Fruit fly (Drosophila melanogaster): ENCODE results near the gene BomT3.

BomT3 gene

DNA sequence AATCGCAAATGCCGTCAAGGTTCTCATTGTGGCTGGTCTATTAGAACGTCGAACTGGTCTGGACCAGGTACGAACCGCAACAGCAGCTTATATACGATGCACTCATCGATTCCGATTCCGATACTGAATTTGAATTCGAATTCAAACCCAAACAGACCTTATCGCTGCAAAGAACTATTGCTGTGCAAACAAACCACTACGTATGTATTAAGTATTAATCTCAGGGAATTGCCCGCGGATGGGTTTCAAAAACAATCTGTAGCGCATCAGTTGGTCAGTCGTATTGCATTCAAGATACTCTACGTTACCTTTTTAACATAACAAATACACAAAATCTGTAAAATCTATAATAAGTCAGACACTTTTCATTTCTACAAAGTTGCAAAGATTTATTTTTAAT lies at the start of gene BomT3:
Gene BomT3 (minus strand): TSS at position 101 of the 400 bp plus-strand sequence.
- no peak for TF ChIP-seq CG17801 (GFP tag; optimal IDR thresholded peaks at IDR 0.05; ENCODE audit: partially characterized antibody)

DNA sequence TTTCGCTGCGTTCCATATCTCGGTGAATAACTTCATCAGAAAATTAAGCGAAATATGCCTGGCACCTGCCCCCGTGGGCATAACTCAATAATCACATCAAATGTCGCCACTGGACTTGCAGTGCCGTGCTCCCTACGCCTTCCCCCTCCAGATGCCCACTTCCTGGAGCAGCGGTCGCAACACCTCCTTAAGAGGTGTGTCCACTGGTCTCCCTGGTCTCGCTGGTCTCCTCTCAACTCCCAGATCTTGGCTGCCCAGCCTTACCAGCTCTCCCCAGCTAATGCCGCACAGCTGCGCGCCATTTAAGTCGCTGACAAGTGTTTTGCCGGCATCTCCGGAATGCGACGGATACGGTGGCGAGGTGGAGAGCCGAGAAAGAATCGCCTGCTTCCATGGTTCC lies 49.3 kb upstream of the BomT3 start:
- TF ChIP-seq CG17801 (GFP tag; optimal IDR thresholded peaks at IDR 0.05; ENCODE audit: partially characterized antibody), result no peak

DNA sequence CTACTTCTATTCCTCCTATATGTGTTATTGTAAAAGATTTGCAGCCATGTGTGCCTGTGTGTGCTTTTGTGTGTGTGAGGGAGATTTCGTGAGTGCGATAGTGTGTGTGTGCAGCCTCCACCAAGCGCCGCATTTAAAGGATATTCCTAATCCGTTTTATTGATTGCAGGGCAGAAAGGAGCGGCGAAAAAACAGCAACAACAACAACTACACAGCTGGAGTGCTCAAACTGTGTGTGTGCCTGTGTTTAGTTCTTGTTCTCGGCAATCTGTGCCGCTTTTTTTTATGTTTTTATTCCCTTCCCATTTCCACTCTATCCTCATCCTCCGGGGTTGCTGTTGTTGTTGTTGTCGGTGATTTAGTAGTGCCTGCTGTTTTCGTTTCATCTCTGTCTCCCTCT lies 48.3 kb upstream of the BomT3 start:
- TF ChIP-seq CG17801 (GFP tag; optimal IDR thresholded peaks at IDR 0.05; ENCODE audit: partially characterized antibody), result no peak

DNA sequence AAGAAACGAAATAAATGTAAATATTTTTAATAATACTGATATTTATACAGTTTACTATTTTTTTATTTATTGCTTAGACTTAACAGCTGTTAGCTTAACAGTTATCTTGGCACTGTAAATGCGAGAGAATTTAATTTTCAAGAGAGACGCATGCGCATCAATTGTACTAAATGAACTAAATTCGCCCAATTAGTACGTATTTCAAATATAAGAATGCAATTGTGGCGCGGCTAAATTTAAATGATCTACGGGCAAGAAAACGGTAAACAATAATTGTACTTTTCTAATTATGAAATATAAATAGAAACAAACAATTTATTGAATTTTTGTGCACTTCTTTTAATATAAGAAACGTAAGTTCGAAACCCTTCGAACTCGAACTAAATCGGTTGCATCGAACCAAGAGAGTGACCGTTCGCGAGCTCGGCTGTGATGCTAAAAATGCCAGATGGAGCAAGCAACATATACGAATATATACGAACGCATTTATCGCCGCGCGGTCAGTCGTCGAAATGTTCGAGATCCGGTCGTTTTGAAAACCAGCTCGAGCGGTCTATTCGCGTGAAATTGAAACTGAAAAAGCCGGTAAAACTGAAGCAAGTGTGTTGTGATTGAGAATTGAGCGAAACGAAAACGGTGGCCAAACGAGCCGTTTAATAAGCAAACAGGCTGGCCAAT lies 47.3 kb upstream of the BomT3 start, which contains the start of gene SKIP:
Gene SKIP (plus strand): TSS at position 494 of the 678 bp plus-strand sequence.
- TF ChIP-seq CG17801 (GFP tag; optimal IDR thresholded peaks at IDR 0.05; ENCODE audit: partially characterized antibody), result no peak

DNA sequence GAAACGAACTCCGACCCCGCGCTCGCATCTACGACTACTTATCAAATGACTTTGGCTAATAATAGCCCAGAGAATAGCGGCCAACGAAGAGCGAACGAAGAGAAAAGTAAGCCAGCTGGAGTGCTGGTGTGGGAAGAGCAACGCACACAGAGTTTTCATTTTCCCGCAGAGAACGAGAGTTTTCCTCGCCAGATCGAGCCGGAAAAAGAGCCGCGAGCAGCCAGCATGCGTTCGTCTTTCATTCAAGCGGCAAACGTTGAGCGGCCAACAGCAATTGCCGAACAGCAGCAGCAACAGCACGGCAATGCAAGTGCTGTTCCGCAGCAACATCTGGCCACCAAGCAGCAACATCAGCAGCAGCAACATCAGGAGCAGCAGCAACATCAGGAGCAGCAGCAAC lies 38.7 kb upstream of the BomT3 start:
- no peak for TF ChIP-seq CG17801 (GFP tag; optimal IDR thresholded peaks at IDR 0.05; ENCODE audit: partially characterized antibody)

DNA sequence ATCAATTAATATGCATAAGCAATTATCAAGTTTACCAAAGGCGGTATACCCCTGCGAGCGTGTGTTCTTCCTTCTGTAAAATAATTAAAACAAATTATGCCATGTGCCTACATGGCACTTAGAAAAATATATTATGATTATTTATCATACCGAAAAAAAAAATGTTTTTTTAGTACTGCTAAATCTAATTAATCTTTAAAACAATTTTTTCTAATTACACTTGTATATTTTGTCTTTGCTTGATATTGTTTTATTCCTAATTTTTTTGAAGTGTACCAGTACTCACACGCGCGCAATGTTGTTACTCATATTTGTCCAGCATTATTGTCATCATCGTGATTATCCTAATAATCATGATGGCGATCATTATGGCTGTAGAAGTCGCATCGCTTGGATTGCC lies 37.1 kb upstream of the BomT3 start:
- TF ChIP-seq CG17801 (GFP tag; optimal IDR thresholded peaks at IDR 0.05; ENCODE audit: partially characterized antibody), result no peak

DNA sequence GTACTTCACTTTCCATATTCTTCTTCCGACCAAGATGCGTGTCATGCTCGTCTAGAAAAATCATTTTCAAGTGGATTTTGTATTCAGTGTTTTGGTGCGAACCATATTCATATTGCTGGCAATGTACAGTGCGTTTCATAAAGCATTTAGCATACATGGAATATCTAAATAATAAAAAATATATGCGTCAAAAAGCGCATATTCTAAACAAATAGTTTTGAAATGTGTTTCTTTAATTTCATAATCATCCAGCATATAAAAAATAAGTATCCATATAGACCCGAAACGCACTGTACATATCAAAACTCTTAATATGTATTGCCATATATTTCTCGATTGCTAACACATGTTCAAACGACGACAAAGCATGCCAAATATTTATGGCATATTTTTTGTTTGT lies 35.0 kb upstream of the BomT3 start:
- no peak for TF ChIP-seq CG17801 (GFP tag; optimal IDR thresholded peaks at IDR 0.05; ENCODE audit: partially characterized antibody)

DNA sequence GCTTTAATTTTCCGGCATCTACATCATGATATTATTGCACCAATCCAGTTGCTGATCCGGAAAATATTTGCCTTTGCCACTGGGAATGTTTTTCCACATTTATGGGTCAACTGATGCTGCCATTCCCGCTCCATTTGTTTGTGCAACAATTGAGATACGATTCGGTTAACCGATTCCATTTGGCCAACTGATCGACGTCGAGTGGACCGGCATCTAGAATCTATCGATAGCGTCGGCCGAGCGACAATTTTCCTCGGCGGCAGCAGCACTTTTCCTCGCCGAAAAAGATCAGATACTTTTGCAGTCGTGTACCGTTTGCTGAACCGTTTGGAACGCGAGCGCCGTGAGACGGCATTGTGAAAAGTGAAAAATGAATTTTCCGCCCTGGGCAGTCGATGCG lies 33.6 kb upstream of the BomT3 start, which contains the start of gene CG42390:
Gene CG42390 (plus strand): TSS at position 301 of the 400 bp plus-strand sequence.
- no peak for TF ChIP-seq CG17801 (GFP tag; optimal IDR thresholded peaks at IDR 0.05; ENCODE audit: partially characterized antibody)

DNA sequence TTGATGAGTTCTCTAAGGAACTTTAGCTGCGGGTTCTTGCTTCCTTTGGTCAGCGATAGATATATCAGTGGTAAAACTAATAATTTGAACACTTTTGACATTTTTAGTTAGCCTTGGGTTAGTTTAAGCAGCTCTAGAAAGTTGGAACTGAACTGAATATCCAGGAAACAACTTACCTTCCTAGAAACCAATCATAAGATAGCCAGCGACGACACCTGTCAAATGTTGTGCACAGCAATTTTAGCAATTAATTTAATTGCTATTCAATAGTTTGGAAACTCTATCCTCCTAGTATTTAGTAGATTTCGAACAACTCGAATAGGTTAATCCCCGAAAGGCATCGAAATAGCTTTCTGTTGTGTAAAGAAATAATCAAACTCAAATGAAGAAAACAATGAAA lies 33.2 kb upstream of the BomT3 start, which contains the start of gene Ir94c:
Gene Ir94c (minus strand): TSS at position 101 of the 400 bp plus-strand sequence.
- no peak for TF ChIP-seq CG17801 (GFP tag; optimal IDR thresholded peaks at IDR 0.05; ENCODE audit: partially characterized antibody)

DNA sequence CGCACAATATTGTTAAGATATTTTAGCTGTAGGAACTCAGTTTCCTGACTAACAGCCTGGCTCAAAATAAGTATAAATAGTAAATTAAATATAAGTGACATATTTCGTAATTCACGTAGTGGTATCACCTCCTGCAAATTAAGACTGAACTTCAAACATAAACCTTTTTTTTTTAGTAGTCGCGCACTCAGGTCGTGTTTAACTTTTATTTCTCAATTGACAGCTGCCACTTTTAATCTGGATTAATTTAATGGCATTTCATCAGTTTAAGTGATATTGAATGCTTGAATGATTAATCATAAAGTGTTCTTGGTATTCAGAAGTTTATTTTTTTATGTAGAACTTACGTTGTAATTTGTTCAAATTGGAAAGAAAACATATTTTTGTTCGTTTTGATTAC lies 31.0 kb upstream of the BomT3 start, which contains the start of gene Ir94b:
Gene Ir94b (minus strand): TSS at position 101 of the 400 bp plus-strand sequence.
- no peak for TF ChIP-seq CG17801 (GFP tag; optimal IDR thresholded peaks at IDR 0.05; ENCODE audit: partially characterized antibody)

DNA sequence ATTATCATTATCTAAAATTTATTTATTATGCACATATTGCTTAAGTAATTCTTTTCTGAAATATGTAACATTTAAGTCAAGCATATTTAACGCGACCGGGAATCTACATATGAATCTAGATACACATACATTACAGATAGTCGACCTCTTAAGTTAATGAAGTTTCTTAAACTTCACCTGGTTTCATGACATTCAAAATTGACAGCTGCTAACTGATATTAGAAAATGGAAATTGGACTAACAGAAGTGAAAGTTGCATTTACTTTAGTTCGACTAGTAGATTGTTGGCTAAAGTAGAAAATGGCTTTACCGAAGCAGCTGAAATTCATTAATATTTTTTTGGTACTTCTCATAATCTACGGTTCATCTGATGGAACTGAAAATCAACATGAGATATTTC lies 26.9 kb upstream of the BomT3 start, which contains the start of gene Ir94a:
Gene Ir94a (plus strand): TSS at position 301 of the 400 bp plus-strand sequence.
- no peak for TF ChIP-seq CG17801 (GFP tag; optimal IDR thresholded peaks at IDR 0.05; ENCODE audit: partially characterized antibody)

DNA sequence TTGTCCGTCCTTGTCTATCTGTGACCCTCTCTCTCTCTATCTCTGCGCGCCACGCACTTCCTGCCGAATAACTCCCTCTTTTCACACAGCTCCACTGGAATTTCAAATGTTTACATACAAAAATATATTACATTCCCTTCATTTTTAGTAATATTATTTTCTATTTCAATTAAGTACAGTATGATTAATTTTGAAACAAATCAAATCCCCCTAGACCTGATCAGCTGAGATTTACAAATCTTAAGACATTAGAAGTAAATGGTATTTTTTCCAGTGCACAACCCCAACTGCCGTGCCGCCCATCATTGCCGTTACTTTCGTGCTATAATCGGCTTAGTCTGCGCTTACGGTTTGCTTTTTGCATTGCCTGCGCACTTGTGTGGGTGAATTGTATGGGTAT lies 22.1 kb upstream of the BomT3 start:
- TF ChIP-seq CG17801 (GFP tag; optimal IDR thresholded peaks at IDR 0.05; ENCODE audit: partially characterized antibody), result no peak

DNA sequence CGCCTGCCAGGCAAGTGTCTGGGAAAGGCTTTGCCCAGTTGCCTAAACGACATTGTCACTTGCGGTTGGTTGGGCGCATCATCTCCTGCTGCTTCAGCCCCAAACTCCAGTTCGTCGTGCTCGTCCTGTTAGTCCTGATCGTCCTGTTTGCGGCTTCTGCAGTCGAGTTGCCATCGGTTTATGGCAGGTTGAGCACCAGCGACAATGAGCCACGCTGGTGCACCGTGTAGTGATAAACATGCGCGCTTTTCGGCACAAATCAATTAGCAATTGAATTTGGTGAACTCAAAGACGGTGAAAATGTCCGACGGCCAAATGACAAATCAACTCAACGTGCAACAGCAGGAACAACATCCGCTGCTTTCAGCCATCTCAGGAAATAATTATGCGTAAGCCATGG lies 16.9 kb upstream of the BomT3 start, which contains the start of gene CG13407:
Gene CG13407 (plus strand): TSS at position 301 of the 400 bp plus-strand sequence.
- TF ChIP-seq CG17801 (GFP tag; optimal IDR thresholded peaks at IDR 0.05; ENCODE audit: partially characterized antibody), result no peak

DNA sequence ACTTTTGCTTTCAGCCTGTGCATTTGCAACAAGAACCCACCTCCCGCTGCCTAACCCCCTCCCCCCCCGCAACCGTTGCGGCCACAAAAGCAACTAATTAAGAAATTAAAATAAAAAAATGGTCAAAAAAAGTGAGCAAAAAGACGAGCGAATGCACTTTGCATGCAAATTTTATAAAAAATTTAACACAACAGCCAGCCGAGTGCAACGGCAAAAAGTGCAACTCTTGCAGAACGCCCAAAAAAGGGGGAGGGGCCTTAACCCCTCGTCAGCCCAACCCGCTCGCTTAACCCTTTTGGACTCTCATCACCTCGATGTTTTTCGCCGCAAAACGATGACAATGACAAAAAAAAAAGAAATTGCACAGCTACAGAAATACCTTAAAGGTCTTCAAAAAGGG lies 10.7 kb upstream of the BomT3 start:
- peak; percentile 58 for TF ChIP-seq CG17801 (GFP tag; optimal IDR thresholded peaks at IDR 0.05; ENCODE audit: partially characterized antibody)

DNA sequence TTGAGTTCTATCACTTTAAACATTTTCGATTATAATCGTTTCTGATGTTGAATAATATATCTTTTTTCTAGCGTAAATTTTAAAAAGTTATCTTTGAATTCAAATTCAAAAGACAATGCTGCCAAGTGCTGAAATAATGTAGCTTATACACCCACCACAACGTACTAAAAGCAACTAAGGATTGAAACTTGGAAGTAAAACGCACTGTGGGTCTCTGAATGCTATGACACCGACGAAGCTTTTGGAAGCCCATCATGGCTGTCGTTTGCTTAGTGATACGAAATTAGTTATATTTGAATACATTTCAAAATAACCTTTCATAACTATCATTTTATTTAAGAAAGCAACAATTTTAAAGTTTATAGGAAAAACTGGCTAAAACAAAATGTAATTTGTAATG lies 7.8 kb upstream of the BomT3 start:
- no peak for TF ChIP-seq CG17801 (GFP tag; optimal IDR thresholded peaks at IDR 0.05; ENCODE audit: partially characterized antibody)

DNA sequence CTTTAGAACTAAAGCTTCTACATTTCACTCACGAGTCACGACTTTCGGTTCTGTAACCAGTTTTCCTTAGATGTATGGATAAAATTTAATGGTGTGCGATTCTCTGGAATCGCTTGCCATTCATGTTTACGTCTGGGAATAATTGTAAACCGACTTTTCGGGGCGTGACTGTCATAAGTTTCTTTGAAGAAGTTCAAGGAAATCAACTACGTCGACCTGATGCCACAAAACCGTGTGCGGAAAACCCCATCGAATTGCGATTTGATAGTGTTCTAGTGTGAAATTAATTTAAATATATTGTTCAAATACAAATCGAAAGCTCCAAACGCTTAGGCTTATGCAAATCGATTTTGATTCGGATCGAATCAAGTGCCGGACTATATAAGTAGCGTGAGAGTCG lies 578 bp upstream of the BomT3 start, which contains the start of gene BomBc3:
Gene BomBc3 (plus strand): TSS at position 301 of the 400 bp plus-strand sequence.
- TF ChIP-seq CG17801 (GFP tag; optimal IDR thresholded peaks at IDR 0.05; ENCODE audit: partially characterized antibody), result no peak
